Worm (Caenorhabditis elegans): ENCODE measurements around the gene Y54G2A.11.

ce11 chrIV:2805525-2805924 is 33.9 kb upstream of the Y54G2A.11 start, which contains the start of gene Y54G2A.45:
- TF ChIP-seq pha-4 (tag; optimal IDR thresholded peaks at IDR 0.05) (no peak), ama-1 (optimal IDR thresholded peaks at IDR 0.05) (no peak), ttx-3 (tag; optimal IDR thresholded peaks at IDR 0.05) (peak; percentile 37), tbx-7 (tag; optimal IDR thresholded peaks at IDR 0.05) (peak; percentile 26), nhr-11 (tag; optimal IDR thresholded peaks at IDR 0.05) (no peak), pqm-1 (tag; optimal IDR thresholded peaks at IDR 0.05) (peak; percentile 43), che-1 (tag; optimal IDR thresholded peaks at IDR 0.05) (peak; percentile 31), ceh-14 (tag; optimal IDR thresholded peaks at IDR 0.05) (no peak), gmeb-2 (tag; optimal IDR thresholded peaks at IDR 0.05) (no peak), unc-3 (GFP tag; conservative IDR thresholded peaks at IDR 0.05) (no peak), unc-3 (tag; optimal IDR thresholded peaks at IDR 0.05) (no peak), fkh-10 (GFP tag; optimal IDR thresholded peaks at IDR 0.05) (no peak), hlh-30 (tag; optimal IDR thresholded peaks at IDR 0.05; ENCODE audit: insufficient read depth) (peak; percentile 79)
